Fruit fly (Drosophila melanogaster) whole organism, embryonic: Measurements from ENCODE around the gene CG18596.

ENCODE experiments used
- BtbVII ChIP-seq: fragments of 200-800 bp; sonication (Bioruptor generic); optimal IDR thresholded peaks from 3 replicates; lab custom pipeline; 2017; ENCODE audit warnings: missing biosample characterization, mild to moderate bottlenecking, missing genetic modification characterization
- Bteb2 ChIP-seq: fragments of 200-800 bp; sonication (Bioruptor generic); optimal IDR thresholded peaks from 2 replicates; lab custom pipeline; 2016; ENCODE audit warnings: missing biosample characterization, missing genetic modification characterization
- CG10462 ChIP-seq: fragments of 200-800 bp; sonication (Bioruptor generic); optimal IDR thresholded peaks from 2 replicates; lab custom pipeline; 2016; ENCODE audit warnings: missing biosample characterization, missing genetic modification characterization
- CG12155 ChIP-seq: fragments of 200-800 bp; sonication (Bioruptor generic); optimal IDR thresholded peaks from 3 replicates; lab custom pipeline; 2016; ENCODE audit warnings: missing biosample characterization, missing genetic modification characterization
- CG12942 ChIP-seq: fragments of 200-800 bp; sonication (Bioruptor generic); optimal IDR thresholded peaks from 3 replicates; lab custom pipeline; 2016; ENCODE audit warnings: missing biosample characterization, missing genetic modification characterization
- CG14050 ChIP-seq: fragments of 200-800 bp; sonication (Bioruptor generic); IDR thresholded peaks from 3 replicates; pipeline ENCODE4 v1.3.6; 2022; ENCODE audit warnings: missing biosample characterization, missing genetic modification characterization
- CG17328 ChIP-seq: fragments of 200-800 bp; sonication (Bioruptor generic); IDR thresholded peaks from 2 replicates; pipeline ENCODE4 v1.3.6; 2022; ENCODE audit warnings: missing biosample characterization, missing genetic modification characterization
- CG18011 ChIP-seq: fragments of 200-800 bp; sonication (Bioruptor generic); optimal IDR thresholded peaks from 2 replicates; lab custom pipeline; 2017; ENCODE audit warnings: missing biosample characterization, missing genetic modification characterization, mild to moderate bottlenecking, moderate library complexity, missing genotype
- CG2202 ChIP-seq: fragments of 200-800 bp; sonication (Bioruptor generic); optimal IDR thresholded peaks from 2 replicates; lab custom pipeline; 2018; ENCODE audit warnings: missing biosample characterization, mild to moderate bottlenecking, missing genetic modification characterization
- CG31441 ChIP-seq: fragments of 200-800 bp; sonication (Bioruptor generic); IDR thresholded peaks from 2 replicates; pipeline ENCODE4 v1.3.6; 2022; ENCODE audit warnings: missing biosample characterization, missing genetic modification characterization
- CG34422 ChIP-seq: fragments of 200-800 bp; sonication (Bioruptor generic); IDR thresholded peaks from 3 replicates; pipeline ENCODE4 v1.3.6; 2022; ENCODE audit warnings: missing biosample characterization, missing genetic modification characterization
- CG3838 ChIP-seq: fragments of 200-800 bp; sonication (Bioruptor generic); optimal IDR thresholded peaks from 3 replicates; lab custom pipeline; 2016; ENCODE audit warnings: missing biosample characterization, missing genetic modification characterization
- CG4404 ChIP-seq: fragments of 200-800 bp; sonication (Bioruptor generic); IDR thresholded peaks from 2 replicates; pipeline ENCODE4 v1.3.6; 2022; ENCODE audit warnings: missing biosample characterization, missing genetic modification characterization
- CG4854 ChIP-seq: fragments of 200-800 bp; sonication (Bioruptor generic); optimal IDR thresholded peaks from 2 replicates; lab custom pipeline; 2016; ENCODE audit warnings: missing biosample characterization, missing genetic modification characterization, inconsistent platforms
- CG6175 ChIP-seq: fragments of 200-800 bp; sonication (Bioruptor generic); IDR thresholded peaks from 3 replicates; pipeline ENCODE4 v1.3.6; 2022; ENCODE audit warnings: missing biosample characterization, missing genetic modification characterization
- CG6683 ChIP-seq: fragments of 200-800 bp; sonication (Bioruptor generic); optimal IDR thresholded peaks from 2 replicates; lab custom pipeline; 2017; ENCODE audit warnings: missing biosample characterization, mild to moderate bottlenecking, missing genetic modification characterization, missing genetic modification reagents
- CG7987 ChIP-seq: fragments of 200-800 bp; sonication (Bioruptor generic); optimal IDR thresholded peaks from 2 replicates; lab custom pipeline; 2018; ENCODE audit warnings: missing biosample characterization, mild to moderate bottlenecking, missing genetic modification characterization, moderate library complexity
- CG8281 ChIP-seq: fragments of 200-800 bp; sonication (Bioruptor generic); optimal IDR thresholded peaks from 2 replicates; lab custom pipeline; 2018; ENCODE audit warnings: missing biosample characterization, mild to moderate bottlenecking, missing genetic modification characterization, moderate library complexity
- CG8924 ChIP-seq: fragments of 200-800 bp; optimal IDR thresholded peaks from 3 replicates; lab custom pipeline; 2019; ENCODE audit warnings: missing biosample characterization, mild to moderate bottlenecking, missing genetic modification characterization, moderate library complexity
- Doc2 ChIP-seq: fragments of 200-800 bp; sonication (Bioruptor generic); IDR thresholded peaks from 2 replicates; pipeline ENCODE4 v1.3.6; 2022; ENCODE audit warnings: missing biosample characterization, missing genetic modification characterization
- Drgx ChIP-seq: fragments of 200-800 bp; sonication (Bioruptor generic); IDR thresholded peaks from 2 replicates; pipeline ENCODE4 v1.3.6; 2022; ENCODE audit warnings: missing biosample characterization, missing genetic modification characterization
- Fer3 ChIP-seq: fragments of 200-800 bp; sonication (Bioruptor generic); optimal IDR thresholded peaks from 2 replicates; lab custom pipeline; 2018; ENCODE audit warnings: missing biosample characterization, mild to moderate bottlenecking, missing genetic modification characterization, moderate library complexity
- Nf-YC ChIP-seq: fragments of 200-800 bp; optimal IDR thresholded peaks from 3 replicates; lab custom pipeline; 2019; ENCODE audit warnings: missing biosample characterization, mild to moderate bottlenecking, missing genetic modification characterization, moderate library complexity
- Pdp1 ChIP-seq, 2 experiments: fragments of 200-800 bp; sonication (Bioruptor generic); optimal IDR thresholded peaks; 3 replicates each; lab custom pipeline; 2016; ENCODE audit warnings: missing biosample characterization in 2 of 2, missing genetic modification characterization in 2 of 2, mild to moderate bottlenecking in 1 of 2, moderate library complexity in 1 of 2
- Rfx ChIP-seq: fragments of 200-800 bp; sonication (Bioruptor generic); IDR thresholded peaks from 2 replicates; pipeline ENCODE4 v1.3.6; 2022; ENCODE audit warnings: missing biosample characterization, missing genetic modification characterization
- Six4 ChIP-seq: fragments of 200-800 bp; sonication (Bioruptor generic); optimal IDR thresholded peaks from 2 replicates; lab custom pipeline; 2016; ENCODE audit warnings: missing biosample characterization, missing genetic modification characterization
- Sox100B ChIP-seq: fragments of 200-800 bp; sonication (Bioruptor generic); optimal IDR thresholded peaks from 3 replicates; lab custom pipeline; 2018; ENCODE audit warnings: missing biosample characterization, mild to moderate bottlenecking, missing genetic modification characterization
- Sry-β ChIP-seq: fragments of 200-800 bp; sonication (Bioruptor generic); optimal IDR thresholded peaks from 2 replicates; lab custom pipeline; 2018; ENCODE audit warnings: missing biosample characterization, mild to moderate bottlenecking, missing genetic modification characterization, moderate library complexity
- Sry-δ ChIP-seq: fragments of 200-800 bp; sonication (Bioruptor generic); optimal IDR thresholded peaks from 2 replicates; lab custom pipeline; 2016; ENCODE audit warnings: missing biosample characterization, missing genetic modification characterization
- Xrp1 ChIP-seq: fragments of 200-800 bp; sonication (Bioruptor generic); IDR thresholded peaks from 2 replicates; pipeline ENCODE4 v1.3.6; 2022; ENCODE audit warnings: missing biosample characterization, missing genetic modification characterization
- az2 ChIP-seq: fragments of 200-800 bp; sonication (Bioruptor generic); optimal IDR thresholded peaks from 3 replicates; lab custom pipeline; 2016; ENCODE audit warnings: missing biosample characterization, missing genetic modification characterization
- cas ChIP-seq: fragments of 200-800 bp; sonication (Bioruptor generic); IDR thresholded peaks from 2 replicates; pipeline ENCODE4 v1.3.6; 2022; ENCODE audit warnings: missing biosample characterization, missing genetic modification characterization
- chinmo ChIP-seq: fragments of 200-800 bp; sonication (Bioruptor generic); IDR thresholded peaks from 4 replicates; pipeline ENCODE4 v1.3.6; 2022; ENCODE audit warnings: missing biosample characterization, missing genetic modification characterization; ENCODE audit not compliant: partially characterized antibody
- crp ChIP-seq, 2 experiments: fragments of 200-800 bp; sonication (Bioruptor generic); optimal IDR thresholded peaks; 2 replicates in 1 of 2; 3 replicates in 1 of 2; lab custom pipeline; 2017; ENCODE audit warnings: missing biosample characterization in 2 of 2, missing genetic modification characterization in 2 of 2, mild to moderate bottlenecking in 1 of 2, moderate library complexity in 1 of 2
- dm ChIP-seq: fragments of 200-800 bp; sonication (Bioruptor generic); optimal IDR thresholded peaks from 3 replicates; lab custom pipeline; 2016; ENCODE audit warnings: missing biosample characterization, missing genetic modification characterization
- fd102C ChIP-seq: fragments of 200-800 bp; sonication (Bioruptor generic); optimal IDR thresholded peaks from 2 replicates; lab custom pipeline; 2018; ENCODE audit warnings: missing biosample characterization, mild to moderate bottlenecking, missing genetic modification characterization, moderate library complexity
- fd3F ChIP-seq: fragments of 200-800 bp; sonication (Bioruptor generic); optimal IDR thresholded peaks from 2 replicates; lab custom pipeline; 2018; ENCODE audit warnings: missing biosample characterization, mild to moderate bottlenecking, missing genetic modification characterization, moderate library complexity
- fd96Cb ChIP-seq: fragments of 200-800 bp; sonication (Bioruptor generic); optimal IDR thresholded peaks from 2 replicates; lab custom pipeline; 2018; ENCODE audit warnings: missing biosample characterization, mild to moderate bottlenecking, missing genetic modification characterization, moderate library complexity
- fru ChIP-seq: fragments of >200 bp; optimal IDR thresholded peaks from 2 replicates; lab custom pipeline; 2017
- hkb ChIP-seq, 2 experiments: fragments of 200-800 bp in 1 of 2; fragments of >200 bp in 1 of 2; sonication (Bioruptor generic) in 1 of 2; IDR thresholded peaks in 1 of 2; optimal IDR thresholded peaks in 1 of 2; 2 replicates each; pipeline versions ENCODE4 v1.3.6 to Lab custom; 2017 to 2022; ENCODE audit warnings: missing biosample characterization in 1 of 2, missing genetic modification characterization in 1 of 2
- hth ChIP-seq: fragments of >200 bp; optimal IDR thresholded peaks from 2 replicates; lab custom pipeline; 2017; ENCODE audit warnings: inconsistent platforms
- oc ChIP-seq: fragments of 200-800 bp; sonication (Bioruptor generic); optimal IDR thresholded peaks from 2 replicates; lab custom pipeline; 2018; ENCODE audit warnings: missing biosample characterization, mild to moderate bottlenecking, missing genetic modification characterization, moderate library complexity
- pnt ChIP-seq: fragments of 200-800 bp; sonication (Bioruptor generic); optimal IDR thresholded peaks from 3 replicates; lab custom pipeline; 2016; ENCODE audit warnings: missing biosample characterization, missing genetic modification characterization
- ranshi ChIP-seq: fragments of 200-800 bp; sonication (Bioruptor generic); IDR thresholded peaks from 2 replicates; pipeline ENCODE4 v1.3.6; 2022; ENCODE audit warnings: missing biosample characterization, missing genetic modification characterization
- row ChIP-seq: fragments of 200-800 bp; sonication (Bioruptor generic); IDR thresholded peaks from 3 replicates; pipeline ENCODE4 v1.3.6; 2022; ENCODE audit warnings: missing biosample characterization, missing genetic modification characterization
- sd ChIP-seq: fragments of 200-800 bp; sonication (Bioruptor generic); optimal IDR thresholded peaks from 3 replicates; lab custom pipeline; 2018; ENCODE audit warnings: missing biosample characterization, mild to moderate bottlenecking, missing genetic modification characterization, moderate library complexity
- twi ChIP-seq: fragments of 200-800 bp; optimal IDR thresholded peaks from 2 replicates; lab custom pipeline; 2019; ENCODE audit warnings: missing biosample characterization, mild to moderate bottlenecking, missing genetic modification characterization, moderate library complexity
- unc-4 ChIP-seq: fragments of 200-800 bp; sonication (Bioruptor generic); IDR thresholded peaks from 2 replicates; pipeline ENCODE4 v1.3.6; 2022; ENCODE audit warnings: missing biosample characterization, missing genetic modification characterization; ENCODE audit not compliant: partially characterized antibody
- vfl ChIP-seq: fragments of 200-800 bp; sonication (Bioruptor generic); optimal IDR thresholded peaks from 2 replicates; lab custom pipeline; 2016; ENCODE audit warnings: missing biosample characterization, missing genetic modification characterization
- vvl ChIP-seq: fragments of 200-800 bp; sonication (Bioruptor generic); IDR thresholded peaks from 2 replicates; pipeline ENCODE4 v1.3.6; 2022; ENCODE audit warnings: missing biosample characterization, missing genetic modification characterization
- yki ChIP-seq: fragments of >200 bp; optimal IDR thresholded peaks from 3 replicates; lab custom pipeline; 2018

The CG18596 gene

dm6 chr3R:22368077-22368776 lies 7.5 kb upstream of the CG18596 start (continued):
- TF ChIP-seq fd102C (GFP tag; lab: Kevin White, UChicago) (no peak), CG17328 (GFP tag; lab: Robert Waterston, UW) (no peak), CG14050 (no peak), fd96Cb (tag; lab: Kevin White, UChicago) (no peak), vfl (GFP tag; lab: Kevin White, UChicago) (no peak), hth (lab: Kevin White, UChicago) (no peak), CG31441 (peak; percentile 35), vvl (GFP tag; lab: Robert Waterston, UW) (no peak), fd3F (GFP tag; lab: Kevin White, UChicago) (no peak), sd (tag; lab: Kevin White, UChicago) (peak; percentile 83), Bteb2 (no peak), dm (no peak), Sry-β (GFP tag; lab: Kevin White, UChicago) (no peak), CG10462 (GFP tag; lab: Kevin White, UChicago) (no peak), hkb (optimal IDR thresholded peaks at IDR 0.05; lab: Kevin White, UChicago) (no peak), hkb (GFP tag; IDR thresholded peaks at IDR 0.05; lab: Robert Waterston, UW) (no peak), ranshi (GFP tag; lab: Robert Waterston, UW) (no peak), Doc2 (GFP tag; lab: Robert Waterston, UW) (0 out of 2 replicates have a peak, but pooled peaks have one; percentile 3), CG7987 (GFP tag; lab: Kevin White, UChicago) (peak; percentile 98), cas (no peak), CG12155 (GFP tag; lab: Kevin White, UChicago) (no peak), Six4 (GFP tag; lab: Kevin White, UChicago) (no peak), Rfx (GFP tag; lab: Robert Waterston, UW) (no peak), Fer3 (tag; lab: Kevin White, UChicago) (no peak), yki (lab: Kevin White, UChicago) (no peak), twi (no peak), pnt (GFP tag; lab: Kevin White, UChicago) (no peak), CG18011 (GFP tag; lab: Kevin White, UChicago) (no peak), CG6683 (GFP tag; lab: Kevin White, UChicago) (no peak), Nf-YC (tag; lab: Kevin White, UChicago) (peak; percentile 9), CG2202 (tag; lab: Kevin White, UChicago) (no peak), Sox100B (GFP tag; lab: Kevin White, UChicago) (no peak), Pdp1 (GFP tag; optimal IDR thresholded peaks at IDR 0.05; lab: Kevin White, UChicago) (peak in 1 of 2 experiments; percentile 96), fru (no peak), Sry-δ (GFP tag; lab: Kevin White, UChicago) (no peak), unc-4 (GFP tag; lab: Robert Waterston, UW) (peak; percentile 62), CG34422 (GFP tag; lab: Robert Waterston, UW) (no peak), CG4404 (no peak), Xrp1 (GFP tag; lab: Robert Waterston, UW) (no peak), row (GFP tag; lab: Robert Waterston, UW) (no peak), Drgx (GFP tag; lab: Robert Waterston, UW) (no peak; the same call in 1 of the 2 replicates), CG3838 (GFP tag; lab: Kevin White, UChicago) (no peak), CG8924 (tag; lab: Kevin White, UChicago) (no peak), crp (GFP tag; optimal IDR thresholded peaks at IDR 0.05; lab: Kevin White, UChicago) (peak in 1 of 2 experiments; percentile 73), az2 (GFP tag; lab: Kevin White, UChicago) (no peak), CG4854 (GFP tag; lab: Kevin White, UChicago) (no peak), BtbVII (GFP tag; lab: Kevin White, UChicago) (no peak), chinmo (GFP tag; lab: Robert Waterston, UW) (0 out of 4 replicates have a peak, but pooled peaks have one; percentile 42), CG6175 (GFP tag; lab: Robert Waterston, UW) (no peak), oc (peak; percentile 72), CG8281 (no peak), CG12942 (GFP tag; lab: Kevin White, UChicago) (no peak)
